Fruit fly (Drosophila melanogaster): ENCODE measurements around the gene CG12121.

Gene CG12121

dm6 chrX:9224423-9224822 is 7.8 kb downstream of the CG12121 start:
- TF ChIP-seq crol (GFP tag; IDR thresholded peaks at IDR 0.05), result peak; percentile 17; the same call in 1 of the 2 replicates
- TF ChIP-seq CG1603 (tag; optimal IDR thresholded peaks at IDR 0.05), result no peak
- TF ChIP-seq Blimp-1 (GFP tag; optimal IDR thresholded peaks at IDR 0.05), result peak; percentile 90
- TF ChIP-seq grau (tag; optimal IDR thresholded peaks at IDR 0.05), result no peak
- TF ChIP-seq Pdp1 (GFP tag; optimal IDR thresholded peaks at IDR 0.05), result peak in 1 of 2 experiments; percentile 41
- TF ChIP-seq MTF-1 (GFP tag; optimal IDR thresholded peaks at IDR 0.05; ENCODE audit: borderline replicate concordance), result no peak
- no peak for TF ChIP-seq Neu2 (GFP tag; optimal IDR thresholded peaks at IDR 0.05; ENCODE audit: borderline replicate concordance)
- no peak for TF ChIP-seq psq (GFP tag; optimal IDR thresholded peaks at IDR 0.05)

dm6 chrX:9223182-9223581 is 9.0 kb downstream of the CG12121 start, which contains the start of gene t:
Gene t, minus strand, starts transcription at chrX:9223257.
- TF ChIP-seq gcm (GFP tag; optimal IDR thresholded peaks at IDR 0.05), result no peak
- TF ChIP-seq Meics (GFP tag; optimal IDR thresholded peaks at IDR 0.05), result peak; percentile 12
- peak; percentile 25; the same call in 1 of the 3 replicates for TF ChIP-seq CG34224 (GFP tag; IDR thresholded peaks at IDR 0.05; ENCODE audit: partially characterized antibody)
- TF ChIP-seq Dref (GFP tag; IDR thresholded peaks at IDR 0.05), result peak; percentile 33; the same call in 1 of the 2 replicates
- TF ChIP-seq az2 (GFP tag; optimal IDR thresholded peaks at IDR 0.05), result peak; percentile 5
- TF ChIP-seq Scr (GFP tag; IDR thresholded peaks at IDR 0.05; ENCODE audit: partially characterized antibody), result peak; percentile 22; the same call in 1 of the 2 replicates
- TF ChIP-seq row (GFP tag; IDR thresholded peaks at IDR 0.05), result peak; percentile 28; the same call in 1 of the 3 replicates
- peak; percentile 58 for TF ChIP-seq onecut (GFP tag; IDR thresholded peaks at IDR 0.05)
- 0 out of 2 replicates have a peak, but pooled peaks have one; percentile 13 for TF ChIP-seq wdn (GFP tag; IDR thresholded peaks at IDR 0.05)
- TF ChIP-seq E2f2 (GFP tag; IDR thresholded peaks at IDR 0.05), result peak; percentile 20; the same call in 1 of the 2 replicates
- TF ChIP-seq insv (GFP tag; optimal IDR thresholded peaks at IDR 0.05), result peak in 1 of 2 experiments; percentile 28
- peak; percentile 95 for TF ChIP-seq Adf1 (GFP tag; IDR thresholded peaks at IDR 0.05)
- TF ChIP-seq CG12659 (GFP tag; optimal IDR thresholded peaks at IDR 0.05), result peak; percentile 21
- TF ChIP-seq hkb (optimal IDR thresholded peaks at IDR 0.05), result no peak
- 0 out of 2 replicates have a peak, but pooled peaks have one; percentile 25 for TF ChIP-seq hkb (GFP tag; IDR thresholded peaks at IDR 0.05)
- TF ChIP-seq Hmr (GFP tag; optimal IDR thresholded peaks at IDR 0.05), result peak; percentile 13
- TF ChIP-seq chinmo (GFP tag; IDR thresholded peaks at IDR 0.05; ENCODE audit: partially characterized antibody), result 0 out of 4 replicates have a peak, but pooled peaks have one; percentile 29
- peak; percentile 23 for TF ChIP-seq grau (tag; optimal IDR thresholded peaks at IDR 0.05)
- TF ChIP-seq CG9932 (GFP tag; IDR thresholded peaks at IDR 0.05), result 0 out of 2 replicates have a peak, but pooled peaks have one; percentile 21
- no peak for TF ChIP-seq lov (optimal IDR thresholded peaks at IDR 0.05)
- no peak for TF ChIP-seq lov (GFP tag; IDR thresholded peaks at IDR 0.05)
- TF ChIP-seq PHDP (tag; optimal IDR thresholded peaks at IDR 0.05), result peak; percentile 5
- TF ChIP-seq CG18619 (GFP tag; optimal IDR thresholded peaks at IDR 0.05), result peak; percentile 0
- TF ChIP-seq Med (GFP tag), result peak; percentile 47
- TF ChIP-seq CG11560 (tag; IDR thresholded peaks at IDR 0.05), result no peak
- TF ChIP-seq CG2120 (GFP tag; optimal IDR thresholded peaks at IDR 0.05), result peak; percentile 19
- no peak for TF ChIP-seq Ets97D (GFP tag; optimal IDR thresholded peaks at IDR 0.05)
- peak; percentile 18 for TF ChIP-seq unpg (GFP tag; optimal IDR thresholded peaks at IDR 0.05)
- TF ChIP-seq CG7556 (GFP tag; optimal IDR thresholded peaks at IDR 0.05), result peak; percentile 11
- TF ChIP-seq da (GFP tag; optimal IDR thresholded peaks at IDR 0.05), result no peak
- TF ChIP-seq crc (GFP tag; optimal IDR thresholded peaks at IDR 0.05), result no peak

dm6 chrX:9220434-9220833 is 11.7 kb downstream of the CG12121 start:
- TF ChIP-seq CG15514 (GFP tag; optimal IDR thresholded peaks at IDR 0.05) (peak; percentile 90), CG11247 (GFP tag; IDR thresholded peaks at IDR 0.05) (no peak), Ada2b (GFP tag; IDR thresholded peaks at IDR 0.05) (peak; percentile 26; the same call in 1 of the 2 replicates), Doc3 (GFP tag; IDR thresholded peaks at IDR 0.05; ENCODE audit: partially characterized antibody) (no peak), toy (GFP tag; IDR thresholded peaks at IDR 0.05) (no peak), sob (GFP tag; IDR thresholded peaks at IDR 0.05) (no peak), Pdp1 (GFP tag; optimal IDR thresholded peaks at IDR 0.05) (no peak), B-H1 (GFP tag; IDR thresholded peaks at IDR 0.05) (no peak), CG8924 (tag; optimal IDR thresholded peaks at IDR 0.05) (no peak), CG3065 (GFP tag; optimal IDR thresholded peaks at IDR 0.05) (no peak), CG16815 (GFP tag; optimal IDR thresholded peaks at IDR 0.05) (peak; percentile 2), abd-A (tag; optimal IDR thresholded peaks at IDR 0.05) (no peak), NC2β (GFP tag; optimal IDR thresholded peaks at IDR 0.05) (no peak)

Measured in whole organism, embryonic.